Fruit fly (Drosophila melanogaster): Measurements from ENCODE around the gene CG8219.

- no peak for TF ChIP-seq Xrp1 (GFP tag; IDR thresholded peaks at IDR 0.05)
- TF ChIP-seq Sin3A (optimal IDR thresholded peaks at IDR 0.05), result no peak
- no peak for TF ChIP-seq tgo (GFP tag; IDR thresholded peaks at IDR 0.05)
- TF ChIP-seq kay (GFP tag; optimal IDR thresholded peaks at IDR 0.05), result no peak
- TF ChIP-seq lab (GFP tag; optimal IDR thresholded peaks at IDR 0.05), result no peak
- TF ChIP-seq ara (GFP tag; IDR thresholded peaks at IDR 0.05), result no peak
- no peak for TF ChIP-seq sr (GFP tag; IDR thresholded peaks at IDR 0.05)
- no peak for TF ChIP-seq CTCF (GFP tag; optimal IDR thresholded peaks at IDR 0.05)
- TF ChIP-seq pita (GFP tag; optimal IDR thresholded peaks at IDR 0.05), result no peak
- no peak for TF ChIP-seq corto (GFP tag; optimal IDR thresholded peaks at IDR 0.05)
- no peak for TF ChIP-seq CG4617 (GFP tag; optimal IDR thresholded peaks at IDR 0.05; ENCODE audit: borderline replicate concordance)
Observed at dm6 chr3L:6239968-6240367, 39.7 kb downstream of the CG8219 start, which contains the start of gene CG10226.
